Fruit fly (Drosophila melanogaster) Kc167 (cell line): ENCODE measurements around the gene CG6052.

Experiments used
- Myc ChIP-seq: fragments of >200 bp; optimal IDR thresholded peaks from 2 replicates; lab custom pipeline; 2017; ENCODE audit warnings: missing external identifiers
- Sin3A ChIP-seq: fragments of >200 bp; optimal IDR thresholded peaks from 2 replicates; lab custom pipeline; 2018; ENCODE audit warnings: missing external identifiers
- h ChIP-seq: fragments of >200 bp; optimal IDR thresholded peaks from 3 replicates; lab custom pipeline; 2018; ENCODE audit warnings: missing external identifiers
- insv ChIP-seq: fragments of >200 bp; optimal IDR thresholded peaks from 3 replicates; lab custom pipeline; 2018; ENCODE audit warnings: missing external identifiers
- psq ChIP-seq: fragments of >200 bp; optimal IDR thresholded peaks from 2 replicates; lab custom pipeline; 2017; ENCODE audit warnings: missing external identifiers
- ttk ChIP-seq: sonication (Bioruptor generic); optimal IDR thresholded peaks from 2 replicates; lab custom pipeline; 2017; ENCODE audit warnings: missing external identifiers

dm6 chr3L:17742531-17742930, 13.4 kb upstream of the CG6052 start:
- no peak for TF ChIP-seq psq
- no peak for TF ChIP-seq Sin3A (lab: Kevin White, UChicago)
- no peak for TF ChIP-seq ttk
- no peak for TF ChIP-seq Myc (lab: Kevin White, UChicago)
- no peak for TF ChIP-seq insv (lab: Kevin White, UChicago)
- no peak for TF ChIP-seq h
